Worm (Caenorhabditis elegans) whole organism, young adult: Measurements from ENCODE around the gene F49H12.7.

ENCODE experiments used
- B0019.2 ChIP-seq: fragments of 200-800 bp; sonication (Bioruptor generic); conservative IDR thresholded peaks from 2 replicates; pipeline ENCODE4 v1.3.6; 2022; ENCODE audit warnings: missing genetic modification reagents, missing genetic modification characterization, missing compliant biosample characterization
- Y56A3A.18 ChIP-seq: fragments of 200-800 bp; sonication (Bioruptor generic); IDR thresholded peaks from 2 replicates; pipeline ENCODE4 v1.3.6; 2022; ENCODE audit warnings: missing genetic modification reagents, missing genetic modification characterization, missing compliant biosample characterization
- efl-1 ChIP-seq: fragments of 150-350 bp; optimal IDR thresholded peaks from 2 replicates; lab custom pipeline; 2014; ENCODE audit warnings: missing biosample characterization, missing genetic modification reagents, missing genetic modification characterization
- lin-35 ChIP-seq, 3 experiments: fragments of 150-350 bp in 2 of 3; sonication (generic microtip) in 1 of 3; optimal IDR thresholded peaks; 2 replicates each; lab custom pipeline; 2014 to 2018; ENCODE audit warnings: missing biosample characterization in 3 of 3, missing genetic modification characterization in 3 of 3, missing genetic modification reagents in 3 of 3
- snpc-4 ChIP-seq, 5 experiments: fragments of 150-350 bp in 1 of 5; sonication (generic microtip) in 4 of 5; optimal IDR thresholded peaks; 2 replicates each; lab custom pipeline; 2014 to 2018; ENCODE audit warnings: missing genetic modification characterization in 5 of 5, missing biosample characterization in 3 of 5, antibody characterized with exemption in 2 of 5, mild to moderate bottlenecking in 2 of 5, missing compliant biosample characterization in 2 of 5, missing genotype in 2 of 5, moderate library complexity in 2 of 5, missing genetic modification reagents in 1 of 5

DNA sequence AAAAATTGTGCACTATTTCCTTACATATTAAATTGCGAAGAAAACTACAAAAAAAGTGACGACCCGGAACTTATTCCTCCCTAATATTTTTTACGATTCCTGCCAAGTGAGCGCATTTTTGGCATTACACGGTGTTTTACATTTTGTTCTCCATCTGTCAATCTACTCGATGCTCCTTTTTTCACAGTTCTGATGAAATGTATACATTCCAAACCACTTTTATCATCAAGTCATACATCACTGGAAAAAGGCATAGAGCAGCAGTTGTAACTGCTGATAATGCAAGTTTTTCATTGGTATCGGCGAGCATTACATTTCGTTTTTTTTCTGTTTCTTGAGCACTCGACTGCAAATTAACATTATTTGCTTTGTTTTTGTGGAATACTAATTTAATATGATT, 46.6 kb upstream of the F49H12.7 start:
- TF ChIP-seq snpc-4 (GFP tag; optimal IDR thresholded peaks at IDR 0.05; lab: Kevin White, UChicago) (no peak), snpc-4 (tag; optimal IDR thresholded peaks at IDR 0.05; lab: Kevin White, UChicago) (no peak), efl-1 (GFP tag; lab: Kevin White, UChicago) (no peak), B0019.2 (no peak), lin-35 (GFP tag; optimal IDR thresholded peaks at IDR 0.05; lab: Kevin White, UChicago) (no peak), Y56A3A.18 (no peak)
